Fruit fly (Drosophila melanogaster): ENCODE results near the gene CG6171.

Gene CG6171

dm6 chr3R:15366839-15367238 is 3.2 kb upstream of the CG6171 start (continued):
- TF ChIP-seq CG8388 (GFP tag; optimal IDR thresholded peaks at IDR 0.05) (peak; percentile 64), CG32767 (GFP tag; IDR thresholded peaks at IDR 0.05) (peak; percentile 9; the same call in 1 of the 2 replicates), CG4424 (GFP tag; optimal IDR thresholded peaks at IDR 0.05) (no peak), CG7963 (GFP tag; IDR thresholded peaks at IDR 0.05; ENCODE audit: partially characterized antibody) (no peak), CG9932 (GFP tag; IDR thresholded peaks at IDR 0.05) (no peak), Med (GFP tag) (peak; percentile 29), her (GFP tag; optimal IDR thresholded peaks at IDR 0.05) (no peak), Sox102F (GFP tag; optimal IDR thresholded peaks at IDR 0.05) (no peak), Jarid2 (GFP tag; optimal IDR thresholded peaks at IDR 0.05) (no peak), dmrt99B (tag; optimal IDR thresholded peaks at IDR 0.05) (no peak), wdn (GFP tag; IDR thresholded peaks at IDR 0.05) (no peak), CG10654 (GFP tag; optimal IDR thresholded peaks at IDR 0.05) (no peak), CG7357 (GFP tag; IDR thresholded peaks at IDR 0.05) (no peak), CG1233 (GFP tag; optimal IDR thresholded peaks at IDR 0.05) (no peak), NC2β (GFP tag; optimal IDR thresholded peaks at IDR 0.05) (no peak), CG2129 (GFP tag; IDR thresholded peaks at IDR 0.05; ENCODE audit: partially characterized antibody) (no peak), CG13424 (tag; optimal IDR thresholded peaks at IDR 0.05) (peak; percentile 40), CG3838 (GFP tag; optimal IDR thresholded peaks at IDR 0.05) (no peak), CG6254 (GFP tag; optimal IDR thresholded peaks at IDR 0.05) (no peak), Ets97D (GFP tag; optimal IDR thresholded peaks at IDR 0.05) (no peak), D19B (GFP tag; optimal IDR thresholded peaks at IDR 0.05) (no peak), fu2 (GFP tag; optimal IDR thresholded peaks at IDR 0.05) (no peak), stc (GFP tag; IDR thresholded peaks at IDR 0.05) (0 out of 2 replicates have a peak, but pooled peaks have one; percentile 27), CG10321 (GFP tag; IDR thresholded peaks at IDR 0.05) (0 out of 2 replicates have a peak, but pooled peaks have one; percentile 8), Lim3 (GFP tag; IDR thresholded peaks at IDR 0.05) (no peak), CG4404 (GFP tag; IDR thresholded peaks at IDR 0.05) (no peak), dm (GFP tag; optimal IDR thresholded peaks at IDR 0.05) (no peak), CG16815 (GFP tag; optimal IDR thresholded peaks at IDR 0.05) (no peak), CG30431 (GFP tag; optimal IDR thresholded peaks at IDR 0.05) (no peak), Drgx (GFP tag; IDR thresholded peaks at IDR 0.05) (peak; percentile 64), CG17568 (GFP tag; optimal IDR thresholded peaks at IDR 0.05) (no peak), lmd (GFP tag; IDR thresholded peaks at IDR 0.05) (peak; percentile 48), ro (GFP tag; IDR thresholded peaks at IDR 0.05) (no peak), CG9876 (GFP tag; optimal IDR thresholded peaks at IDR 0.05) (no peak), CG8924 (tag; optimal IDR thresholded peaks at IDR 0.05) (peak; percentile 9), ken (GFP tag; IDR thresholded peaks at IDR 0.05) (no peak; the same call in 2 of the 3 replicates), CG8089 (GFP tag; optimal IDR thresholded peaks at IDR 0.05) (no peak), eve (GFP tag; optimal IDR thresholded peaks at IDR 0.05) (no peak), CG16863 (GFP tag; optimal IDR thresholded peaks at IDR 0.05) (no peak), CG14014 (GFP tag; IDR thresholded peaks at IDR 0.05) (peak; percentile 49; the same call in 1 of the 2 replicates), nau (GFP tag; optimal IDR thresholded peaks at IDR 0.05) (no peak), scrt (GFP tag; optimal IDR thresholded peaks at IDR 0.05) (no peak), ase (GFP tag; IDR thresholded peaks at IDR 0.05) (no peak), aop (GFP tag; IDR thresholded peaks at IDR 0.05) (no peak), ham (GFP tag; IDR thresholded peaks at IDR 0.05) (no peak), Eip74EF (GFP tag; optimal IDR thresholded peaks at IDR 0.05) (no peak), NC2α (GFP tag; optimal IDR thresholded peaks at IDR 0.05) (no peak), CG11093 (GFP tag; IDR thresholded peaks at IDR 0.05) (no peak), nerfin-2 (GFP tag; IDR thresholded peaks at IDR 0.05; ENCODE audit: partially characterized antibody) (no peak), unc-4 (GFP tag; IDR thresholded peaks at IDR 0.05; ENCODE audit: partially characterized antibody) (no peak), Ptx1 (GFP tag; IDR thresholded peaks at IDR 0.05) (peak; percentile 39; the same call in 1 of the 2 replicates), CG32532 (GFP tag; IDR thresholded peaks at IDR 0.05) (peak; percentile 37; the same call in 1 of the 2 replicates)

Measured in whole organism, embryonic.